Fruit fly (Drosophila melanogaster) Kc167 (cell line): ENCODE results near the gene Pdxk.

Experiments
- Myc ChIP-seq: fragments of >200 bp; optimal IDR thresholded peaks from 2 replicates; lab custom pipeline; 2017; ENCODE audit warnings: missing external identifiers
- insv ChIP-seq: fragments of >200 bp; optimal IDR thresholded peaks from 3 replicates; lab custom pipeline; 2018; ENCODE audit warnings: missing external identifiers

DNA sequence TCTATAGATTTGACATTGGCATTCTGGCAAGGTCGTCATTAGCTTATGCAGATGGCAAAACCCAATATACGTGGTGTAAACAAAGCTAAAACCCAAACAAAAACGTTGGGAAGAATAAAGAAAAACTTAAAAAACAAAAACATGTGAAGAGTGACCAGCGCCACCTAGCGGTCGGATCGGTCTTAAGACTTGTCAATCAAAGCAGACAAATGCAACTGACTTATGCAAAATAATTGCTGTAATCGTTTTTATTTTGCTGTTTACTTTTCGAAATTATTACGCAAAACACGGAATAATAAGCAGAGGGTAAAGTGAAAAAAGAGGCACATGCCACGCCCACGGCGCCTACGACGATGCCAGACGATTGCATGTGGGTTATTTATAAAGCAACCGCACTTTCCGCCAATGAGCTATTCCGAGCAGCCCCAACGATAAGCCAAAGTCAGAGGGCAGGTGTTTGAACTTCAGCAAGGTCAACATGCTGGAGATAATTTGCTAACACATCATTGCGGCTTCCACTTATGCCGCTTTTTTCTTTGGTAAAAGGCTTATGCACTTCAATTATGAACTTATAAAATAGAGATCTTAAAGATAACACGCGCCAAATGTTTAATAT lies 3.9 kb upstream of the Pdxk start:
- no peak for TF ChIP-seq Myc (lab: Kevin White, UChicago)
- no peak for TF ChIP-seq insv
